Worm (Caenorhabditis elegans): Measurements from ENCODE around the gene ttll-5.

- TF ChIP-seq mep-1 (tag; optimal IDR thresholded peaks at IDR 0.05) (no peak), hpl-2 (GFP tag; optimal IDR thresholded peaks at IDR 0.05) (no peak), mef-2 (tag; optimal IDR thresholded peaks at IDR 0.05) (no peak), fos-1 (tag; optimal IDR thresholded peaks at IDR 0.05) (no peak), tbx-2 (tag; optimal IDR thresholded peaks at IDR 0.05) (no peak), nhr-76 (tag; optimal IDR thresholded peaks at IDR 0.05) (no peak), nhr-28 (tag; optimal IDR thresholded peaks at IDR 0.05) (no peak), lin-13 (GFP tag; optimal IDR thresholded peaks at IDR 0.05) (no peak), pag-3 (tag; optimal IDR thresholded peaks at IDR 0.05; ENCODE audit: borderline replicate concordance, insufficient read depth) (no peak), ama-1 (optimal IDR thresholded peaks at IDR 0.05) (no peak), nhr-11 (tag; optimal IDR thresholded peaks at IDR 0.05) (no peak)
Measured at ce11 chrV:11546795-11547194, 37.9 kb downstream of the ttll-5 start, which contains the start of gene F38B7.11.

Data from whole organism, L1 larva.